Worm (Caenorhabditis elegans) whole organism, young adult: ENCODE measurements around the gene Y44A6D.7.

Experiments
- B0336.3 ChIP-seq: fragments of 200-800 bp; sonication (Bioruptor generic); IDR thresholded peaks from 2 replicates; pipeline ENCODE4 v1.3.6; 2022; ENCODE audit warnings: missing genetic modification characterization, missing compliant biosample characterization
- C06A6.2 ChIP-seq: fragments of 200-800 bp; sonication (Bioruptor generic); conservative IDR thresholded peaks from 2 replicates; pipeline ENCODE4 v1.3.6; 2022; ENCODE audit warnings: missing genetic modification characterization, missing compliant biosample characterization
- C17E4.6 ChIP-seq: fragments of 200-800 bp; sonication (Bioruptor generic); IDR thresholded peaks from 2 replicates; pipeline ENCODE4 v1.3.6; 2022; ENCODE audit warnings: missing genetic modification reagents, missing genetic modification characterization, missing compliant biosample characterization
- F22D6.2 ChIP-seq: sonication (generic microtip); optimal IDR thresholded peaks from 2 replicates; lab custom pipeline; 2016; ENCODE audit warnings: mild to moderate bottlenecking, missing genetic modification characterization, missing compliant biosample characterization
- F49E8.2 ChIP-seq: sonication (generic microtip); optimal IDR thresholded peaks from 3 replicates; lab custom pipeline; 2017; ENCODE audit warnings: missing genetic modification characterization, mild to moderate bottlenecking, missing compliant biosample characterization, antibody characterized with exemption, moderate library complexity; ENCODE audit not compliant: insufficient read depth
- Y53F4B.3 ChIP-seq: fragments of 200-800 bp; sonication (Bioruptor generic); IDR thresholded peaks from 2 replicates; pipeline ENCODE4 v1.3.6; 2022; ENCODE audit warnings: missing genetic modification reagents, missing genetic modification characterization, missing compliant biosample characterization
- Y53G8AR.9 ChIP-seq: fragments of 200-800 bp; sonication (Bioruptor generic); conservative IDR thresholded peaks from 2 replicates; pipeline ENCODE4 v1.3.6; 2022; ENCODE audit warnings: missing genetic modification reagents, missing genetic modification characterization, missing compliant biosample characterization
- Y56A3A.18 ChIP-seq: fragments of 200-800 bp; sonication (Bioruptor generic); IDR thresholded peaks from 2 replicates; pipeline ENCODE4 v1.3.6; 2022; ENCODE audit warnings: missing genetic modification reagents, missing genetic modification characterization, missing compliant biosample characterization
- Y67H2A.10 ChIP-seq: fragments of 200-800 bp; sonication (Bioruptor generic); conservative IDR thresholded peaks from 2 replicates; pipeline ENCODE4 v1.3.6; 2022; ENCODE audit warnings: missing genetic modification reagents, missing genetic modification characterization, missing compliant biosample characterization
- Y79H2A.3 ChIP-seq: fragments of 200-800 bp; sonication (Bioruptor generic); conservative IDR thresholded peaks from 2 replicates; pipeline ENCODE4 v1.3.6; 2022; ENCODE audit warnings: missing genetic modification reagents, missing genetic modification characterization, missing compliant biosample characterization
- ZK185.1 ChIP-seq: sonication (generic microtip); optimal IDR thresholded peaks from 2 replicates; lab custom pipeline; 2016; ENCODE audit warnings: mild to moderate bottlenecking, missing genetic modification characterization, missing compliant biosample characterization; ENCODE audit not compliant: poor library complexity, severe bottlenecking
- ama-1 ChIP-seq, 3 experiments: fragments of 150-350 bp in 1 of 3; sonication (generic microtip) in 2 of 3; optimal IDR thresholded peaks; 2 replicates each; lab custom pipeline; 2014 to 2018; ENCODE audit warnings: missing biosample characterization in 2 of 3, missing genetic modification characterization in 2 of 3, missing genetic modification reagents in 2 of 3
- attf-6 ChIP-seq: fragments of 200-800 bp; sonication (Bioruptor generic); IDR thresholded peaks from 2 replicates; pipeline ENCODE4 v1.3.6; 2022; ENCODE audit warnings: missing genetic modification reagents, missing genetic modification characterization, missing compliant biosample characterization
- cebp-1 ChIP-seq, 2 experiments: fragments of 200-800 bp in 1 of 2; sonication (Bioruptor generic) in 1 of 2; sonication (generic microtip) in 1 of 2; IDR thresholded peaks in 1 of 2; optimal IDR thresholded peaks in 1 of 2; 2 replicates each; pipeline versions ENCODE4 v1.3.6 to Lab custom; 2017 to 2022; ENCODE audit warnings: missing compliant biosample characterization in 2 of 2, missing genetic modification characterization in 2 of 2, mild to moderate bottlenecking in 1 of 2, missing genetic modification reagents in 1 of 2, moderate library complexity in 1 of 2
- cebp-2 ChIP-seq: fragments of 200-800 bp; sonication (Bioruptor generic); IDR thresholded peaks from 2 replicates; pipeline ENCODE4 v1.3.6; 2022; ENCODE audit warnings: missing genetic modification characterization, missing compliant biosample characterization
- ceh-40 ChIP-seq: fragments of 200-800 bp; sonication (Bioruptor generic); IDR thresholded peaks from 2 replicates; pipeline ENCODE4 v1.3.6; 2022; ENCODE audit warnings: missing genetic modification characterization, missing compliant biosample characterization
- ceh-79 ChIP-seq: sonication (generic microtip); optimal IDR thresholded peaks from 2 replicates; lab custom pipeline; 2017; ENCODE audit warnings: mild to moderate bottlenecking, missing genetic modification characterization, missing compliant biosample characterization
- egl-44 ChIP-seq: fragments of 200-800 bp; sonication (Bioruptor generic); IDR thresholded peaks from 2 replicates; pipeline ENCODE4 v1.3.6; 2022; ENCODE audit warnings: missing genetic modification reagents, missing genetic modification characterization, missing compliant biosample characterization
- ekl-4 ChIP-seq: fragments of 200-800 bp; sonication (Bioruptor generic); IDR thresholded peaks from 2 replicates; pipeline ENCODE4 v1.3.6; 2022; ENCODE audit warnings: missing genetic modification reagents, missing genetic modification characterization, missing compliant biosample characterization
- ets-4 ChIP-seq: fragments of 200-800 bp; sonication (Bioruptor generic); optimal IDR thresholded peaks from 2 replicates; lab custom pipeline; 2018; ENCODE audit warnings: mild to moderate bottlenecking, missing genetic modification characterization, missing compliant biosample characterization
- hlh-26 ChIP-seq: fragments of 200-800 bp; sonication (Bioruptor generic); conservative IDR thresholded peaks from 2 replicates; pipeline ENCODE4 v1.3.6; 2022; ENCODE audit warnings: missing genetic modification reagents, missing genetic modification characterization, missing compliant biosample characterization
- hmg-1.2 ChIP-seq: fragments of 200-800 bp; sonication (Bioruptor generic); IDR thresholded peaks from 2 replicates; pipeline ENCODE4 v1.3.6; 2022; ENCODE audit warnings: missing genetic modification reagents, missing genetic modification characterization, missing compliant biosample characterization
- hsf-1 ChIP-seq: fragments of 200-800 bp; sonication (Bioruptor generic); IDR thresholded peaks from 2 replicates; pipeline ENCODE4 v1.3.6; 2022; ENCODE audit warnings: missing genetic modification reagents, missing genetic modification characterization, missing compliant biosample characterization
- lin-26 ChIP-seq: fragments of 200-800 bp; sonication (Bioruptor generic); IDR thresholded peaks from 2 replicates; pipeline ENCODE4 v1.3.6; 2022; ENCODE audit warnings: missing genetic modification reagents, missing genetic modification characterization, missing compliant biosample characterization
- lin-54 ChIP-seq: fragments of 200-800 bp; sonication (Bioruptor generic); optimal IDR thresholded peaks from 2 replicates; lab custom pipeline; 2018; ENCODE audit warnings: mild to moderate bottlenecking, missing genetic modification characterization, missing compliant biosample characterization
- madf-10 ChIP-seq: sonication (generic microtip); optimal IDR thresholded peaks from 2 replicates; lab custom pipeline; 2016; ENCODE audit warnings: mild to moderate bottlenecking, missing genetic modification characterization, missing compliant biosample characterization
- nhr-80 ChIP-seq: sonication (generic microtip); optimal IDR thresholded peaks from 2 replicates; lab custom pipeline; 2016; ENCODE audit warnings: missing genetic modification characterization, missing compliant biosample characterization
- rcor-1 ChIP-seq: fragments of 200-800 bp; sonication (Bioruptor generic); IDR thresholded peaks from 2 replicates; pipeline ENCODE4 v1.3.6; 2022; ENCODE audit warnings: missing genetic modification reagents, missing genetic modification characterization, missing compliant biosample characterization
- rec-8 ChIP-seq, 2 experiments: sonication (generic microtip); optimal IDR thresholded peaks; 2 replicates each; lab custom pipeline; 2016; ENCODE audit warnings: mild to moderate bottlenecking in 2 of 2, missing genetic modification characterization in 2 of 2, missing genetic modification reagents in 2 of 2, missing genotype in 2 of 2, missing biosample characterization in 1 of 2, missing compliant biosample characterization in 1 of 2, moderate library complexity in 1 of 2
- snpc-1.3 ChIP-seq: sonication (generic microtip); optimal IDR thresholded peaks from 2 replicates; lab custom pipeline; 2017; ENCODE audit warnings: missing genetic modification characterization, mild to moderate bottlenecking, missing compliant biosample characterization, antibody characterized with exemption, moderate library complexity, missing genotype, missing genetic modification reagents; ENCODE audit not compliant: insufficient read depth
- ztf-18 ChIP-seq: sonication (generic microtip); optimal IDR thresholded peaks from 2 replicates; lab custom pipeline; 2016; ENCODE audit warnings: missing genotype, mild to moderate bottlenecking, missing genetic modification characterization, missing compliant biosample characterization
- ztf-26 ChIP-seq: sonication (generic microtip); optimal IDR thresholded peaks from 2 replicates; lab custom pipeline; 2017; ENCODE audit warnings: missing genetic modification characterization, missing compliant biosample characterization

Gene Y44A6D.7

ce11 chrV:20778257-20778697, 36.2 kb upstream of the Y44A6D.7 start (continued):
- peak; percentile 53 for TF ChIP-seq F22D6.2 (tag; lab: Kevin White, UChicago)
- TF ChIP-seq Y79H2A.3: no peak
- TF ChIP-seq ceh-79 (tag; lab: Kevin White, UChicago): no peak
- TF ChIP-seq ZK185.1 (tag; lab: Kevin White, UChicago): peak; percentile 80
- no peak for TF ChIP-seq hsf-1 (GFP tag; lab: Robert Waterston, UW)
- TF ChIP-seq C06A6.2 (GFP tag; lab: Robert Waterston, UW): peak; percentile 88
- no peak for TF ChIP-seq attf-6 (GFP tag; lab: Robert Waterston, UW)
- TF ChIP-seq ztf-26 (tag; lab: Kevin White, UChicago): peak; percentile 84
- peak; percentile 71 for TF ChIP-seq lin-54 (GFP tag; lab: Kevin White, UChicago)
- TF ChIP-seq snpc-1.3 (tag; lab: Kevin White, UChicago): peak; percentile 48
- peak; percentile 59 for TF ChIP-seq ets-4
- no peak for TF ChIP-seq rec-8 (tag; optimal IDR thresholded peaks at IDR 0.05; lab: Kevin White, UChicago)
- TF ChIP-seq lin-26: peak; percentile 75; the same call in 1 of the 2 replicates
- peak; percentile 100 for TF ChIP-seq madf-10 (tag; lab: Kevin White, UChicago)
- peak; percentile 37; the same call in 1 of the 2 replicates for TF ChIP-seq Y67H2A.10 (GFP tag; lab: Robert Waterston, UW)
- no peak for TF ChIP-seq C17E4.6
- no peak for TF ChIP-seq Y53F4B.3 (GFP tag; lab: Robert Waterston, UW)

ce11 chrV:20778886-20779285, 35.6 kb upstream of the Y44A6D.7 start:
- TF ChIP-seq attf-6 (GFP tag; lab: Robert Waterston, UW) (no peak), Y53G8AR.9 (GFP tag; lab: Robert Waterston, UW) (no peak), rcor-1 (GFP tag; lab: Robert Waterston, UW) (no peak), ztf-18 (tag; lab: Kevin White, UChicago) (no peak), egl-44 (GFP tag; lab: Robert Waterston, UW) (0 out of 2 replicates have a peak, but pooled peaks have one; percentile 28), cebp-2 (no peak), nhr-80 (tag; lab: Kevin White, UChicago) (peak; percentile 20)

- TF ChIP-seq rec-8 (tag; optimal IDR thresholded peaks at IDR 0.05; lab: Kevin White, UChicago): no peak
- TF ChIP-seq B0336.3 (GFP tag; lab: Robert Waterston, UW): 0 out of 2 replicates have a peak, but pooled peaks have one; percentile 20
- no peak for TF ChIP-seq hmg-1.2 (GFP tag; lab: Robert Waterston, UW)
- TF ChIP-seq F49E8.2 (tag; lab: Kevin White, UChicago): no peak
- TF ChIP-seq Y56A3A.18 (GFP tag; lab: Robert Waterston, UW): 0 out of 2 replicates have a peak, but pooled peaks have one; percentile 42
- no peak for TF ChIP-seq nhr-80 (tag; lab: Kevin White, UChicago)
- TF ChIP-seq ekl-4 (GFP tag; lab: Robert Waterston, UW): 0 out of 2 replicates have a peak, but pooled peaks have one; percentile 18
- peak; percentile 49 for TF ChIP-seq madf-10 (tag; lab: Kevin White, UChicago)
These were observed 34.7 kb upstream of the Y44A6D.7 start for ce11 chrV:20779707-20780346.

- TF ChIP-seq ama-1 (optimal IDR thresholded peaks at IDR 0.05; lab: Kevin White, UChicago) (peak; percentile 59), ama-1 (GFP tag; optimal IDR thresholded peaks at IDR 0.05; lab: Kevin White, UChicago) (no peak), cebp-1 (GFP tag; IDR thresholded peaks at IDR 0.05; lab: Robert Waterston, UW) (no peak), cebp-1 (tag; optimal IDR thresholded peaks at IDR 0.05; lab: Kevin White, UChicago) (peak; percentile 10), rcor-1 (GFP tag; lab: Robert Waterston, UW) (no peak), hlh-26 (GFP tag; lab: Robert Waterston, UW) (no peak), ceh-40 (no peak), Y56A3A.18 (GFP tag; lab: Robert Waterston, UW) (0 out of 2 replicates have a peak, but pooled peaks have one; percentile 2)
These were observed 34.1 kb upstream of the Y44A6D.7 start, which contains the start of gene hif-1 for ce11 chrV:20780400-20780799. hif-1 (plus strand) TSS chrV:20780407.
